Worm (Caenorhabditis elegans) whole organism, midembryonic: ENCODE data around the gene vha-12.

Experiments
- cog-1 ChIP-seq: sonication (generic microtip); optimal IDR thresholded peaks from 2 replicates; lab custom pipeline; 2016; ENCODE audit warnings: missing genetic modification characterization, missing compliant biosample characterization
- tab-1 ChIP-seq: fragments of 200-800 bp; sonication (Bioruptor generic); IDR thresholded peaks from 2 replicates; pipeline ENCODE4 v1.3.6; 2022; ENCODE audit warnings: missing genetic modification characterization, missing compliant biosample characterization
- ztf-23 ChIP-seq: fragments of 200-800 bp; sonication (Bioruptor generic); IDR thresholded peaks from 2 replicates; pipeline ENCODE4 v1.3.6; 2022; ENCODE audit warnings: missing genetic modification reagents, missing genetic modification characterization, missing compliant biosample characterization

ce11 chrX:4177394-4177793 lies 13.5 kb upstream of the vha-12 start, which contains the start of gene ZK470.6:
- TF ChIP-seq tab-1 (GFP tag; lab: Robert Waterston, UW) (no peak), ztf-23 (GFP tag; lab: Robert Waterston, UW) (no peak), cog-1 (tag; lab: Kevin White, UChicago) (no peak)
